Worm (Caenorhabditis elegans) whole organism, mixed stage, embryonic: ENCODE data around the gene mak-1.

Experiments
- ces-1 ChIP-seq: fragments of 150-350 bp; optimal IDR thresholded peaks from 2 replicates; lab custom pipeline; 2014; ENCODE audit warnings: missing biosample characterization, missing genetic modification reagents, missing genetic modification characterization
- hlh-1 ChIP-seq: fragments of 150-350 bp; optimal IDR thresholded peaks from 2 replicates; lab custom pipeline; 2014; ENCODE audit warnings: missing biosample characterization, missing genetic modification reagents, missing genetic modification characterization

The mak-1 gene

DNA sequence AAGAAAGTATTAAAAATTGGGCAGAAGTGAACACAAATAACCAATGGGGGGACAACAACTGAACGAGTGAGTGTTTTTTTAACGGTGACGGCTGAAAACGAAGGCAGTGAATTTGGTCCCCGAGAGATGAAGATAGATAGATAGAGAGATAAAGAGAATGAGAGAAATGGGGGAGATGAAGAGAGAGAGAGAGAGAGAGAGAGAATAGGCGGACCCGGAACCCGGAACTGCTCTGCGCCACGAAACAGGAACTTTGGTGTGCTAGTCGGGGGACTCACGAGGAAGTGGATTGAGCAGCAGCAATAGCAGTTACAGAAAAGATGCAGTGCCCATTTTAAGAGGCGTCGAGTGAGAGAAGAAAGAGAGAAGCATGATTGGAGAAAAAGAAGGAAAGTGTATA is 52.5 kb downstream of the mak-1 start:
- TF ChIP-seq hlh-1 (tag; lab: Kevin White, UChicago) (no peak), ces-1 (GFP tag; lab: Kevin White, UChicago) (peak; percentile 56)
